Worm (Caenorhabditis elegans) whole organism, late embryonic: ENCODE data around the gene dmsr-8.

Experiments
- C38D4.7 ChIP-seq: fragments of 200-800 bp; sonication (Bioruptor generic); optimal IDR thresholded peaks from 2 replicates; lab custom pipeline; 2018; ENCODE audit warnings: mild to moderate bottlenecking, missing genetic modification characterization, moderate library complexity, missing compliant biosample characterization
- F13H6.1 ChIP-seq: sonication (generic microtip); optimal IDR thresholded peaks from 2 replicates; lab custom pipeline; 2016; ENCODE audit warnings: missing genetic modification characterization, missing compliant biosample characterization
- K09A11.1 ChIP-seq: sonication (generic microtip); optimal IDR thresholded peaks from 2 replicates; lab custom pipeline; 2017; ENCODE audit warnings: antibody characterized with exemption, mild to moderate bottlenecking, missing genetic modification characterization, missing compliant biosample characterization; ENCODE audit not compliant: insufficient read depth
- ama-1 ChIP-seq: fragments of 150-350 bp; optimal IDR thresholded peaks from 2 replicates; lab custom pipeline; 2014
- ceh-14 ChIP-seq: sonication (generic microtip); optimal IDR thresholded peaks from 2 replicates; lab custom pipeline; 2016; ENCODE audit warnings: missing genotype, missing genetic modification characterization, missing compliant biosample characterization
- ceh-18 ChIP-seq: sonication (generic microtip); optimal IDR thresholded peaks from 2 replicates; lab custom pipeline; 2016; ENCODE audit warnings: missing genetic modification characterization, missing compliant biosample characterization
- ceh-2 ChIP-seq: sonication (generic microtip); optimal IDR thresholded peaks from 2 replicates; lab custom pipeline; 2016; ENCODE audit warnings: missing genotype, missing genetic modification characterization, missing compliant biosample characterization
- ceh-30 ChIP-seq: fragments of 150-350 bp; optimal IDR thresholded peaks from 2 replicates; lab custom pipeline; 2014; ENCODE audit warnings: missing biosample characterization, missing genetic modification characterization
- ceh-31 ChIP-seq: sonication (generic microtip); optimal IDR thresholded peaks from 2 replicates; lab custom pipeline; 2016; ENCODE audit warnings: missing genetic modification characterization, missing compliant biosample characterization
- ceh-34 ChIP-seq: sonication (generic microtip); optimal IDR thresholded peaks from 2 replicates; lab custom pipeline; 2016; ENCODE audit warnings: mild to moderate bottlenecking, missing genetic modification characterization, missing compliant biosample characterization
- ceh-45 ChIP-seq: fragments of 200-800 bp; sonication (Bioruptor generic); IDR thresholded peaks from 2 replicates; pipeline ENCODE4 v1.3.6; 2022; ENCODE audit warnings: missing genetic modification reagents, missing genetic modification characterization, missing compliant biosample characterization
- ceh-48 ChIP-seq: sonication (generic microtip); optimal IDR thresholded peaks from 2 replicates; lab custom pipeline; 2016; ENCODE audit warnings: missing genetic modification characterization, inconsistent platforms, missing compliant biosample characterization
- ceh-9 ChIP-seq: sonication (generic microtip); optimal IDR thresholded peaks from 2 replicates; lab custom pipeline; 2016; ENCODE audit warnings: mild to moderate bottlenecking, missing genetic modification characterization, inconsistent platforms, missing compliant biosample characterization
- che-1 ChIP-seq: sonication (generic microtip); optimal IDR thresholded peaks from 2 replicates; lab custom pipeline; 2016; ENCODE audit warnings: mild to moderate bottlenecking, missing genetic modification characterization, missing compliant biosample characterization
- dve-1 ChIP-seq: sonication (generic microtip); optimal IDR thresholded peaks from 2 replicates; lab custom pipeline; 2017; ENCODE audit warnings: antibody characterized with exemption, mild to moderate bottlenecking, missing genetic modification characterization, missing compliant biosample characterization
- elt-2 ChIP-seq: sonication (generic microtip); optimal IDR thresholded peaks from 2 replicates; lab custom pipeline; 2016; ENCODE audit warnings: missing genetic modification reagents, missing genetic modification characterization, missing compliant biosample characterization
- ets-4 ChIP-seq: sonication (generic microtip); optimal IDR thresholded peaks from 2 replicates; lab custom pipeline; 2016; ENCODE audit warnings: missing genetic modification characterization, missing compliant biosample characterization
- fax-1 ChIP-seq: sonication (generic microtip); optimal IDR thresholded peaks from 2 replicates; lab custom pipeline; 2016; ENCODE audit warnings: missing genotype, missing genetic modification characterization, missing compliant biosample characterization
- fkh-10 ChIP-seq: fragments of 150-350 bp; optimal IDR thresholded peaks from 2 replicates; lab custom pipeline; 2014; ENCODE audit warnings: missing biosample characterization, missing genetic modification reagents, missing genetic modification characterization
- fkh-6 ChIP-seq: sonication (generic microtip); optimal IDR thresholded peaks from 2 replicates; lab custom pipeline; 2016; ENCODE audit warnings: missing genetic modification characterization, missing compliant biosample characterization
- hlh-30 ChIP-seq: sonication (generic microtip); optimal IDR thresholded peaks from 2 replicates; lab custom pipeline; 2017; ENCODE audit warnings: antibody characterized with exemption, missing genetic modification characterization, missing compliant biosample characterization; ENCODE audit not compliant: insufficient read depth
- mec-3 ChIP-seq: sonication (generic microtip); optimal IDR thresholded peaks from 2 replicates; lab custom pipeline; 2016; ENCODE audit warnings: borderline replicate concordance, missing genetic modification characterization, missing compliant biosample characterization
- nfya-1 ChIP-seq: sonication (generic microtip); optimal IDR thresholded peaks from 2 replicates; lab custom pipeline; 2017; ENCODE audit warnings: missing genetic modification characterization, mild to moderate bottlenecking, missing compliant biosample characterization, antibody characterized with exemption, moderate library complexity
- nhr-11 ChIP-seq: fragments of 150-350 bp; optimal IDR thresholded peaks from 2 replicates; lab custom pipeline; 2014; ENCODE audit warnings: missing biosample characterization, missing genetic modification characterization
- nhr-232 ChIP-seq: sonication (generic microtip); optimal IDR thresholded peaks from 2 replicates; lab custom pipeline; 2016; ENCODE audit warnings: missing genetic modification characterization, missing compliant biosample characterization
- npax-4 ChIP-seq: sonication (generic microtip); optimal IDR thresholded peaks from 2 replicates; lab custom pipeline; 2016; ENCODE audit warnings: missing genetic modification characterization, missing compliant biosample characterization
- odd-2 ChIP-seq: sonication (generic microtip); optimal IDR thresholded peaks from 2 replicates; lab custom pipeline; 2017; ENCODE audit warnings: antibody characterized with exemption, mild to moderate bottlenecking, missing genetic modification characterization, missing compliant biosample characterization
- pat-9 ChIP-seq: fragments of 200-800 bp; sonication (Bioruptor generic); optimal IDR thresholded peaks from 2 replicates; lab custom pipeline; 2018; ENCODE audit warnings: mild to moderate bottlenecking, missing genetic modification characterization, moderate library complexity, missing compliant biosample characterization
- pax-1 ChIP-seq: fragments of 150-350 bp; optimal IDR thresholded peaks from 2 replicates; lab custom pipeline; 2014; ENCODE audit warnings: missing biosample characterization, missing genetic modification characterization
- pqm-1 ChIP-seq: sonication (generic microtip); optimal IDR thresholded peaks from 2 replicates; lab custom pipeline; 2016; ENCODE audit warnings: missing genetic modification characterization, missing compliant biosample characterization
- pros-1 ChIP-seq: fragments of 150-350 bp; optimal IDR thresholded peaks from 2 replicates; lab custom pipeline; 2014; ENCODE audit warnings: missing biosample characterization, missing genetic modification reagents, missing genetic modification characterization
- ref-2 ChIP-seq: sonication (generic microtip); optimal IDR thresholded peaks from 2 replicates; lab custom pipeline; 2016; ENCODE audit warnings: missing genetic modification characterization, missing compliant biosample characterization
- rnt-1 ChIP-seq: sonication (generic microtip); optimal IDR thresholded peaks from 2 replicates; lab custom pipeline; 2016; ENCODE audit warnings: missing genetic modification characterization, missing compliant biosample characterization
- sdc-2 ChIP-seq: sonication (generic microtip); optimal IDR thresholded peaks from 2 replicates; lab custom pipeline; 2016; ENCODE audit warnings: missing genotype, missing genetic modification characterization, missing compliant biosample characterization
- sox-2 ChIP-seq: fragments of 200-800 bp; sonication (Bioruptor generic); IDR thresholded peaks from 2 replicates; pipeline ENCODE4 v1.3.6; 2022; ENCODE audit warnings: missing genetic modification reagents, missing genetic modification characterization, missing compliant biosample characterization
- tbx-2 ChIP-seq: sonication (generic microtip); optimal IDR thresholded peaks from 2 replicates; lab custom pipeline; 2016; ENCODE audit warnings: missing genetic modification characterization, missing compliant biosample characterization
- ttx-3 ChIP-seq: sonication (generic microtip); optimal IDR thresholded peaks from 2 replicates; lab custom pipeline; 2016; ENCODE audit warnings: missing genetic modification reagents, missing genetic modification characterization, missing compliant biosample characterization
- unc-3 ChIP-seq, 2 experiments: fragments of 200-800 bp in 1 of 2; sonication (Bioruptor generic) in 1 of 2; sonication (generic microtip) in 1 of 2; conservative IDR thresholded peaks in 1 of 2; optimal IDR thresholded peaks in 1 of 2; 2 replicates each; pipeline versions ENCODE4 v1.3.6 to Lab custom; 2016 to 2022; ENCODE audit warnings: missing compliant biosample characterization in 2 of 2, missing genetic modification characterization in 2 of 2, missing genetic modification reagents in 1 of 2
- unc-42 ChIP-seq: sonication (generic microtip); optimal IDR thresholded peaks from 2 replicates; lab custom pipeline; 2016; ENCODE audit warnings: missing genotype, missing genetic modification characterization, missing compliant biosample characterization
- unc-55 ChIP-seq: sonication (generic microtip); optimal IDR thresholded peaks from 2 replicates; lab custom pipeline; 2017; ENCODE audit warnings: missing biosample characterization, missing genetic modification reagents, missing genetic modification characterization
- zip-5 ChIP-seq: sonication (generic microtip); optimal IDR thresholded peaks from 2 replicates; lab custom pipeline; 2016; ENCODE audit warnings: missing genetic modification characterization, missing compliant biosample characterization

Gene dmsr-8

DNA sequence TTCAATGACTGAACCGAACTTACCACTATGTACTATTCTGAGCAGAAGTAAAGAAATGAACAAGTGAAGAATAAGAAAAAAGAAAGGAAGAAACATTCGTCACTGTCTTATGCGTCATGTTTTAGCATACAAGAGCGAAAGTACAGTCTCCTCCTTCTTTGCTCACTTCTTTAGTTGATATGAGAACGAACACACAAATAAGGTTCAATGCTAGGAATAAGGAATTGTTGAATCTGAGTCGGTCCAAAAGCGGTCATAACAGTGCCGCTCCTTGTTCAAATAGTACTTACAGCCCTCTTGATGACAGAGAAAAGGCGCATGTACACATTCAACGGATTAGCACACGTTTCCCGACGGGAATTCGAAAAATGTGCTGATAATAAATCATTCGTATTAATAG, 24.9 kb upstream of the dmsr-8 start, which contains the start of gene F25D1.8:
TSS of gene F25D1.8 (plus strand) at position 301 of the 400 bp plus-strand sequence.
- no peak for TF ChIP-seq pqm-1 (tag; lab: Kevin White, UChicago)
- no peak for TF ChIP-seq K09A11.1 (tag; lab: Kevin White, UChicago)
- TF ChIP-seq elt-2 (tag; lab: Kevin White, UChicago): no peak
- TF ChIP-seq zip-5: no peak
- no peak for TF ChIP-seq sdc-2 (tag; lab: Kevin White, UChicago)
- TF ChIP-seq nhr-11 (tag; lab: Kevin White, UChicago): no peak
- TF ChIP-seq mec-3: no peak
- TF ChIP-seq unc-3 (GFP tag; conservative IDR thresholded peaks at IDR 0.05; lab: Robert Waterston, UW): no peak
- TF ChIP-seq unc-3 (tag; optimal IDR thresholded peaks at IDR 0.05; lab: Kevin White, UChicago): no peak
- TF ChIP-seq ceh-48 (tag; lab: Kevin White, UChicago): no peak

- no peak for TF ChIP-seq fax-1
- TF ChIP-seq ceh-9 (tag; lab: Kevin White, UChicago): no peak
- no peak for TF ChIP-seq pax-1 (tag; lab: Kevin White, UChicago)
- TF ChIP-seq ceh-30 (tag; lab: Kevin White, UChicago): peak; percentile 48
- no peak for TF ChIP-seq sox-2
- TF ChIP-seq C38D4.7 (GFP tag; lab: Kevin White, UChicago): no peak
- TF ChIP-seq tbx-2: peak; percentile 67
- no peak for TF ChIP-seq che-1 (tag; lab: Kevin White, UChicago)
- TF ChIP-seq ceh-31 (tag; lab: Kevin White, UChicago): peak; percentile 77
- TF ChIP-seq sdc-2 (tag; lab: Kevin White, UChicago): peak; percentile 1
- TF ChIP-seq pat-9 (tag; lab: Kevin White, UChicago): no peak
- no peak for TF ChIP-seq ets-4 (tag; lab: Kevin White, UChicago)
- TF ChIP-seq nhr-232 (tag; lab: Kevin White, UChicago): no peak
- peak; percentile 63 for TF ChIP-seq rnt-1 (tag; lab: Kevin White, UChicago)
- TF ChIP-seq ceh-34 (tag; lab: Kevin White, UChicago): peak; percentile 34
- TF ChIP-seq pros-1 (tag; lab: Kevin White, UChicago): peak; percentile 32
- no peak for TF ChIP-seq ceh-2 (tag; lab: Kevin White, UChicago)
- peak; percentile 80 for TF ChIP-seq nfya-1 (tag; lab: Kevin White, UChicago)
- TF ChIP-seq odd-2 (tag; lab: Kevin White, UChicago): no peak
- TF ChIP-seq hlh-30: peak; percentile 8
- TF ChIP-seq unc-55 (GFP tag; lab: Kevin White, UChicago): peak; percentile 29
- TF ChIP-seq elt-2 (tag; lab: Kevin White, UChicago): peak; percentile 37
- peak; percentile 91 for TF ChIP-seq unc-42 (tag; lab: Kevin White, UChicago)
- TF ChIP-seq ceh-48 (tag; lab: Kevin White, UChicago): peak; percentile 50
- TF ChIP-seq ceh-14: no peak
- TF ChIP-seq dve-1 (tag; lab: Kevin White, UChicago): peak; percentile 35
- TF ChIP-seq fkh-10: no peak
- peak; percentile 66 for TF ChIP-seq ref-2 (tag; lab: Kevin White, UChicago)
- no peak for TF ChIP-seq ama-1 (lab: Kevin White, UChicago)
- peak; percentile 65 for TF ChIP-seq ceh-18
Observed at ce11 chrV:10536808-10537207, 22.6 kb upstream of the dmsr-8 start.

- TF ChIP-seq npax-4 (tag; lab: Kevin White, UChicago): no peak
- no peak for TF ChIP-seq hlh-30
- TF ChIP-seq elt-2 (tag; lab: Kevin White, UChicago): no peak
- no peak for TF ChIP-seq F13H6.1 (tag; lab: Kevin White, UChicago)
- no peak for TF ChIP-seq fkh-6 (tag; lab: Kevin White, UChicago)
- TF ChIP-seq ttx-3 (tag; lab: Kevin White, UChicago): no peak
- TF ChIP-seq zip-5: no peak
- no peak for TF ChIP-seq pax-1 (tag; lab: Kevin White, UChicago)
- no peak for TF ChIP-seq ceh-45 (GFP tag; lab: Robert Waterston, UW)
- TF ChIP-seq odd-2 (tag; lab: Kevin White, UChicago): no peak
- no peak for TF ChIP-seq nhr-11 (tag; lab: Kevin White, UChicago)
- TF ChIP-seq ceh-2 (tag; lab: Kevin White, UChicago): no peak
Observed at ce11 chrV:10536095-10536691, 22.0 kb upstream of the dmsr-8 start, which contains the start of gene ppm-1.A. Gene ppm-1.A, minus strand, starts transcription at chrV:10536388.
